Worm (Caenorhabditis elegans): Measurements from ENCODE around the gene F02C12.2.

ce11 chrX:13349230-13350122 is 49.6 kb downstream of the F02C12.2 start:
- TF ChIP-seq unc-62 (GFP tag; optimal IDR thresholded peaks at IDR 0.05) (no peak), mab-5 (tag; optimal IDR thresholded peaks at IDR 0.05) (no peak)
